Worm (Caenorhabditis elegans): ENCODE measurements around the gene M151.3.

Gene M151.3

ce11 chrII:3626872-3627271, at the start of gene M151.3:
Gene M151.3 (plus strand): TSS chrII:3627172.
- TF ChIP-seq dao-5 (tag; optimal IDR thresholded peaks at IDR 0.05) (no peak), him-1 (tag; optimal IDR thresholded peaks at IDR 0.05) (no peak), W03F9.2 (tag; optimal IDR thresholded peaks at IDR 0.05) (no peak)

- TF ChIP-seq dao-5 (tag; optimal IDR thresholded peaks at IDR 0.05) (no peak), W03F9.2 (tag; optimal IDR thresholded peaks at IDR 0.05) (no peak), him-1 (tag; optimal IDR thresholded peaks at IDR 0.05) (no peak)
These were observed 48.9 kb upstream of the M151.3 start, which contains the start of gene clec-133 for ce11 chrII:3578121-3578520. Gene clec-133 (plus strand): TSS chrII:3578421.

- TF ChIP-seq dao-5 (tag; optimal IDR thresholded peaks at IDR 0.05): no peak
- no peak for TF ChIP-seq him-1 (tag; optimal IDR thresholded peaks at IDR 0.05)
- no peak for TF ChIP-seq W03F9.2 (tag; optimal IDR thresholded peaks at IDR 0.05)
These were observed 47.2 kb upstream of the M151.3 start, which contains the start of gene clec-134 for ce11 chrII:3579767-3580166. Gene clec-134 (plus strand): TSS chrII:3580067.

- TF ChIP-seq dao-5 (tag; optimal IDR thresholded peaks at IDR 0.05): no peak
- no peak for TF ChIP-seq him-1 (tag; optimal IDR thresholded peaks at IDR 0.05)
- TF ChIP-seq W03F9.2 (tag; optimal IDR thresholded peaks at IDR 0.05): no peak
These were observed 45.2 kb upstream of the M151.3 start, which contains the start of gene srh-59 for ce11 chrII:3581752-3582151. Gene srh-59 (plus strand): TSS chrII:3582052.

- TF ChIP-seq him-1 (tag; optimal IDR thresholded peaks at IDR 0.05) (no peak), dao-5 (tag; optimal IDR thresholded peaks at IDR 0.05) (no peak), W03F9.2 (tag; optimal IDR thresholded peaks at IDR 0.05) (no peak)
These were observed 43.6 kb upstream of the M151.3 start, which contains the start of gene srh-60 for ce11 chrII:3583402-3583801. Gene srh-60 (plus strand): TSS chrII:3583702.

ce11 chrII:3595339-3595738, 31.6 kb upstream of the M151.3 start, which contains the start of gene Y49F6A.12:
Gene Y49F6A.12 (plus strand): TSS chrII:3595639.
- no peak for TF ChIP-seq W03F9.2 (tag; optimal IDR thresholded peaks at IDR 0.05)
- TF ChIP-seq dao-5 (tag; optimal IDR thresholded peaks at IDR 0.05): no peak
- TF ChIP-seq him-1 (tag; optimal IDR thresholded peaks at IDR 0.05): no peak

ce11 chrII:3598721-3599120, 28.3 kb upstream of the M151.3 start, which contains the start of gene Y49F6A.11:
Gene Y49F6A.11 (minus strand): TSS chrII:3598821.
- no peak for TF ChIP-seq him-1 (tag; optimal IDR thresholded peaks at IDR 0.05)
- TF ChIP-seq W03F9.2 (tag; optimal IDR thresholded peaks at IDR 0.05): no peak
- no peak for TF ChIP-seq dao-5 (tag; optimal IDR thresholded peaks at IDR 0.05)

- TF ChIP-seq dao-5 (tag; optimal IDR thresholded peaks at IDR 0.05): no peak
- TF ChIP-seq him-1 (tag; optimal IDR thresholded peaks at IDR 0.05): no peak
- no peak for TF ChIP-seq W03F9.2 (tag; optimal IDR thresholded peaks at IDR 0.05)
These were observed 22.4 kb upstream of the M151.3 start for ce11 chrII:3604578-3604977.

- no peak for TF ChIP-seq dao-5 (tag; optimal IDR thresholded peaks at IDR 0.05)
- no peak for TF ChIP-seq W03F9.2 (tag; optimal IDR thresholded peaks at IDR 0.05)
- no peak for TF ChIP-seq him-1 (tag; optimal IDR thresholded peaks at IDR 0.05)
These were observed 17.2 kb upstream of the M151.3 start, which contains the start of gene Y49F6A.5 for ce11 chrII:3609764-3610163. Gene Y49F6A.5 (minus strand): TSS chrII:3609864.

- no peak for TF ChIP-seq dao-5 (tag; optimal IDR thresholded peaks at IDR 0.05)
- TF ChIP-seq him-1 (tag; optimal IDR thresholded peaks at IDR 0.05): no peak
- TF ChIP-seq W03F9.2 (tag; optimal IDR thresholded peaks at IDR 0.05): no peak
These were observed 10.4 kb upstream of the M151.3 start for ce11 chrII:3616615-3617014.

- TF ChIP-seq dao-5 (tag; optimal IDR thresholded peaks at IDR 0.05) (no peak), him-1 (tag; optimal IDR thresholded peaks at IDR 0.05) (no peak), W03F9.2 (tag; optimal IDR thresholded peaks at IDR 0.05) (no peak)
These were observed 9.5 kb upstream of the M151.3 start, which contains the start of gene F40E12.1 for ce11 chrII:3617512-3617911. Gene F40E12.1 (plus strand): TSS chrII:3617812.

ce11 chrII:3620862-3621261, 6.1 kb upstream of the M151.3 start:
- TF ChIP-seq W03F9.2 (tag; optimal IDR thresholded peaks at IDR 0.05): no peak
- TF ChIP-seq him-1 (tag; optimal IDR thresholded peaks at IDR 0.05): no peak
- no peak for TF ChIP-seq dao-5 (tag; optimal IDR thresholded peaks at IDR 0.05)

- TF ChIP-seq him-1 (tag; optimal IDR thresholded peaks at IDR 0.05): no peak
- TF ChIP-seq W03F9.2 (tag; optimal IDR thresholded peaks at IDR 0.05): no peak
- no peak for TF ChIP-seq dao-5 (tag; optimal IDR thresholded peaks at IDR 0.05)
These were observed 5.0 kb upstream of the M151.3 start, which contains the start of gene M151.7 for ce11 chrII:3622014-3622413. Gene M151.7 (plus strand): TSS chrII:3622314.

- no peak for TF ChIP-seq him-1 (tag; optimal IDR thresholded peaks at IDR 0.05)
- no peak for TF ChIP-seq W03F9.2 (tag; optimal IDR thresholded peaks at IDR 0.05)
- TF ChIP-seq dao-5 (tag; optimal IDR thresholded peaks at IDR 0.05): no peak
These were observed 3.8 kb downstream of the M151.3 start, which contains the start of gene M151.2 for ce11 chrII:3630810-3631209. Gene M151.2 (plus strand): TSS chrII:3631110.

ce11 chrII:3634765-3635164, 7.8 kb downstream of the M151.3 start:
- TF ChIP-seq him-1 (tag; optimal IDR thresholded peaks at IDR 0.05) (no peak), dao-5 (tag; optimal IDR thresholded peaks at IDR 0.05) (no peak), W03F9.2 (tag; optimal IDR thresholded peaks at IDR 0.05) (no peak)

Measured in whole organism, L4/young adult.